Worm (Caenorhabditis elegans) whole organism, L1 larva: Measurements from ENCODE around the gene npr-17.

Source experiments
- Y116A8C.19 ChIP-seq: sonication (generic microtip); optimal IDR thresholded peaks from 2 replicates; lab custom pipeline; 2016; ENCODE audit warnings: missing compliant biosample characterization, missing genetic modification characterization, borderline replicate concordance
- pax-3 ChIP-seq: fragments of 200-800 bp; sonication (Bioruptor generic); optimal IDR thresholded peaks from 2 replicates; lab custom pipeline; 2018; ENCODE audit warnings: mild to moderate bottlenecking, missing genetic modification characterization, moderate library complexity, missing compliant biosample characterization
- skn-1 ChIP-seq: fragments of 150-350 bp; optimal IDR thresholded peaks from 2 replicates; lab custom pipeline; 2014; ENCODE audit warnings: missing biosample characterization, missing genetic modification characterization
- snpc-4 ChIP-seq: fragments of 150-350 bp; optimal IDR thresholded peaks from 2 replicates; lab custom pipeline; 2014; ENCODE audit warnings: missing biosample characterization, missing genetic modification characterization

ce11 chrIII:7977777-7978176 is 18.5 kb downstream of the npr-17 start, which contains the start of gene C06G4.4:
- TF ChIP-seq pax-3 (tag; lab: Kevin White, UChicago) = no peak
- no peak for TF ChIP-seq snpc-4
- TF ChIP-seq Y116A8C.19 = no peak
- no peak for TF ChIP-seq skn-1 (tag; lab: Kevin White, UChicago)
